Fruit fly (Drosophila melanogaster) whole organism, embryonic: ENCODE measurements around the gene CG7714.

Experiments
- Awh ChIP-seq: fragments of 200-800 bp; sonication (Bioruptor generic); IDR thresholded peaks from 2 replicates; pipeline ENCODE4, ENCODE4 v1.3.6; 2022; ENCODE audit warnings: missing biosample characterization, missing genetic modification characterization
- C15 ChIP-seq: fragments of 200-800 bp; sonication (Bioruptor generic); IDR thresholded peaks from 3 replicates; pipeline ENCODE4 v1.3.6; 2022; ENCODE audit warnings: missing biosample characterization, missing genetic modification characterization
- CG10321 ChIP-seq: fragments of 200-800 bp; sonication (Bioruptor generic); IDR thresholded peaks from 2 replicates; pipeline ENCODE4 v1.3.6; 2022; ENCODE audit warnings: missing biosample characterization, missing genetic modification characterization
- CG10462 ChIP-seq: fragments of 200-800 bp; sonication (Bioruptor generic); optimal IDR thresholded peaks from 2 replicates; lab custom pipeline; 2016; ENCODE audit warnings: missing biosample characterization, missing genetic modification characterization
- CG11456 ChIP-seq: fragments of 200-800 bp; sonication (Bioruptor generic); IDR thresholded peaks from 3 replicates; pipeline ENCODE4 v1.3.6; 2022; ENCODE audit warnings: missing biosample characterization, missing genetic modification characterization
- CG11723 ChIP-seq: fragments of 200-800 bp; sonication (Bioruptor generic); optimal IDR thresholded peaks from 2 replicates; lab custom pipeline; 2017; ENCODE audit warnings: missing biosample characterization, mild to moderate bottlenecking, missing genetic modification characterization
- CG12236 ChIP-seq: fragments of 200-800 bp; sonication (Bioruptor generic); optimal IDR thresholded peaks from 2 replicates; lab custom pipeline; 2016; ENCODE audit warnings: missing biosample characterization, missing genetic modification characterization
- CG14050 ChIP-seq: fragments of 200-800 bp; sonication (Bioruptor generic); IDR thresholded peaks from 3 replicates; pipeline ENCODE4 v1.3.6; 2022; ENCODE audit warnings: missing biosample characterization, missing genetic modification characterization
- CG16813 ChIP-seq: fragments of 200-800 bp; sonication (Bioruptor generic); IDR thresholded peaks from 3 replicates; pipeline ENCODE4 v1.3.6; 2022; ENCODE audit warnings: missing biosample characterization, missing genetic modification characterization; ENCODE audit not compliant: partially characterized antibody
- CG17829 ChIP-seq: fragments of 200-800 bp; optimal IDR thresholded peaks from 2 replicates; lab custom pipeline; 2019; ENCODE audit warnings: missing biosample characterization, mild to moderate bottlenecking, missing genetic modification characterization, moderate library complexity
- CG2199 ChIP-seq: fragments of 200-800 bp; sonication (Bioruptor generic); IDR thresholded peaks from 3 replicates; pipeline ENCODE4 v1.3.6; 2022; ENCODE audit warnings: missing biosample characterization, missing genetic modification characterization
- CG2875 ChIP-seq: fragments of 200-800 bp; sonication (Bioruptor generic); optimal IDR thresholded peaks from 2 replicates; lab custom pipeline; 2017; ENCODE audit warnings: missing biosample characterization, mild to moderate bottlenecking, missing genetic modification characterization, missing genetic modification reagents
- CG32532 ChIP-seq: fragments of 200-800 bp; sonication (Bioruptor generic); IDR thresholded peaks from 2 replicates; pipeline ENCODE4 v1.3.6; 2022; ENCODE audit warnings: missing biosample characterization, missing genetic modification characterization
- CG3407 ChIP-seq: fragments of 200-800 bp; sonication (Bioruptor generic); optimal IDR thresholded peaks from 2 replicates; lab custom pipeline; 2018; ENCODE audit warnings: missing biosample characterization, mild to moderate bottlenecking, missing genetic modification characterization
- CG3847 ChIP-seq: fragments of 200-800 bp; sonication (Bioruptor generic); IDR thresholded peaks from 2 replicates; pipeline ENCODE4 v1.3.6; 2022; ENCODE audit warnings: missing biosample characterization, missing genetic modification characterization
- CG4328 ChIP-seq: fragments of 200-800 bp; sonication (Bioruptor generic); optimal IDR thresholded peaks from 3 replicates; lab custom pipeline; 2017; ENCODE audit warnings: missing biosample characterization, missing genetic modification reagents, missing genetic modification characterization
- CG7745 ChIP-seq: fragments of 200-800 bp; sonication (Bioruptor generic); optimal IDR thresholded peaks from 2 replicates; lab custom pipeline; 2018; ENCODE audit warnings: missing biosample characterization, mild to moderate bottlenecking, missing genetic modification characterization, moderate library complexity
- CG7786 ChIP-seq: fragments of 200-800 bp; sonication (Bioruptor generic); optimal IDR thresholded peaks from 2 replicates; lab custom pipeline; 2016; ENCODE audit warnings: missing biosample characterization, missing genetic modification characterization
- CG7928 ChIP-seq: fragments of 200-800 bp; sonication (Bioruptor generic); optimal IDR thresholded peaks from 2 replicates; lab custom pipeline; 2017; ENCODE audit warnings: missing biosample characterization, mild to moderate bottlenecking, missing genetic modification characterization
- CG8281 ChIP-seq: fragments of 200-800 bp; sonication (Bioruptor generic); optimal IDR thresholded peaks from 2 replicates; lab custom pipeline; 2018; ENCODE audit warnings: missing biosample characterization, mild to moderate bottlenecking, missing genetic modification characterization, moderate library complexity
- CG8765 ChIP-seq: fragments of 200-800 bp; sonication (Bioruptor generic); IDR thresholded peaks from 2 replicates; pipeline ENCODE4 v1.3.6; 2022; ENCODE audit warnings: missing biosample characterization, missing genetic modification characterization
- CG9609 ChIP-seq: fragments of 200-800 bp; sonication (Bioruptor generic); optimal IDR thresholded peaks from 3 replicates; lab custom pipeline; 2016; ENCODE audit warnings: missing biosample characterization, missing genetic modification characterization
- CG9727 ChIP-seq: fragments of 200-800 bp; sonication (Bioruptor generic); optimal IDR thresholded peaks from 3 replicates; lab custom pipeline; 2017; ENCODE audit warnings: missing biosample characterization, mild to moderate bottlenecking, missing genetic modification characterization
- CG9797 ChIP-seq: fragments of 200-800 bp; sonication (Bioruptor generic); optimal IDR thresholded peaks from 3 replicates; lab custom pipeline; 2018; ENCODE audit warnings: missing biosample characterization, mild to moderate bottlenecking, missing genetic modification characterization
- CG9817 ChIP-seq: fragments of 200-800 bp; sonication (Bioruptor generic); optimal IDR thresholded peaks from 2 replicates; lab custom pipeline; 2018; ENCODE audit warnings: missing biosample characterization, mild to moderate bottlenecking, missing genetic modification characterization, moderate library complexity
- Dek ChIP-seq: fragments of 200-800 bp; sonication (Bioruptor generic); optimal IDR thresholded peaks from 3 replicates; lab custom pipeline; 2019; ENCODE audit warnings: missing biosample characterization, mild to moderate bottlenecking, missing genetic modification characterization, moderate library complexity
- Doc2 ChIP-seq: fragments of 200-800 bp; sonication (Bioruptor generic); IDR thresholded peaks from 2 replicates; pipeline ENCODE4 v1.3.6; 2022; ENCODE audit warnings: missing biosample characterization, missing genetic modification characterization
- H15 ChIP-seq: fragments of 200-800 bp; sonication (Bioruptor generic); IDR thresholded peaks from 3 replicates; pipeline ENCODE4 v1.3.6; 2022; ENCODE audit warnings: missing biosample characterization, missing genetic modification characterization
- Hand ChIP-seq: fragments of 200-800 bp; sonication (Bioruptor generic); optimal IDR thresholded peaks from 2 replicates; lab custom pipeline; 2017; ENCODE audit warnings: mild to moderate bottlenecking, missing biosample characterization, missing genetic modification reagents, missing genetic modification characterization
- Jarid2 ChIP-seq: fragments of 200-800 bp; sonication (Bioruptor generic); optimal IDR thresholded peaks from 3 replicates; lab custom pipeline; 2017; ENCODE audit warnings: mild to moderate bottlenecking, missing biosample characterization, missing genetic modification reagents, missing genetic modification characterization
- Nf-YA ChIP-seq: fragments of 200-800 bp; sonication (Bioruptor generic); IDR thresholded peaks from 2 replicates; pipeline ENCODE4 v1.3.6; 2022; ENCODE audit warnings: missing biosample characterization, missing genetic modification characterization
- ac ChIP-seq: fragments of 200-800 bp; sonication (Bioruptor generic); optimal IDR thresholded peaks from 3 replicates; lab custom pipeline; 2017; ENCODE audit warnings: missing biosample characterization, mild to moderate bottlenecking, missing genetic modification characterization
- amos ChIP-seq: fragments of 200-800 bp; sonication (Bioruptor generic); IDR thresholded peaks from 2 replicates; pipeline ENCODE4 v1.3.6; 2022; ENCODE audit warnings: missing biosample characterization, missing genetic modification characterization; ENCODE audit not compliant: partially characterized antibody
- aop ChIP-seq: fragments of 200-800 bp; sonication (Bioruptor generic); IDR thresholded peaks from 2 replicates; pipeline ENCODE4 v1.3.6; 2022; ENCODE audit warnings: missing biosample characterization, missing genetic modification characterization
- caup ChIP-seq: fragments of 200-800 bp; sonication (Bioruptor generic); optimal IDR thresholded peaks from 3 replicates; lab custom pipeline; 2017; ENCODE audit warnings: missing biosample characterization, mild to moderate bottlenecking, missing genetic modification characterization, moderate library complexity; ENCODE audit not compliant: severe bottlenecking
- corto ChIP-seq: fragments of 200-800 bp; sonication (Bioruptor generic); optimal IDR thresholded peaks from 2 replicates; lab custom pipeline; 2016; ENCODE audit warnings: missing biosample characterization, mild to moderate bottlenecking, missing genetic modification characterization, moderate library complexity
- kay ChIP-seq: fragments of 200-800 bp; sonication (Bioruptor generic); optimal IDR thresholded peaks from 2 replicates; lab custom pipeline; 2016; ENCODE audit warnings: missing biosample characterization, missing genetic modification characterization
- lov ChIP-seq, 2 experiments: fragments of 200-800 bp in 1 of 2; fragments of >200 bp in 1 of 2; sonication (Bioruptor generic) in 1 of 2; IDR thresholded peaks in 1 of 2; optimal IDR thresholded peaks in 1 of 2; 2 replicates in 1 of 2; 3 replicates in 1 of 2; pipeline versions ENCODE4 v1.3.6 to Lab custom; 2017 to 2022; ENCODE audit warnings: missing biosample characterization in 1 of 2, missing genetic modification characterization in 1 of 2
- pita ChIP-seq: fragments of 200-800 bp; sonication (Bioruptor generic); optimal IDR thresholded peaks from 2 replicates; lab custom pipeline; 2017; ENCODE audit warnings: missing biosample characterization, mild to moderate bottlenecking, missing genetic modification characterization
- pnt ChIP-seq: fragments of 200-800 bp; sonication (Bioruptor generic); optimal IDR thresholded peaks from 3 replicates; lab custom pipeline; 2016; ENCODE audit warnings: missing biosample characterization, missing genetic modification characterization
- psq ChIP-seq: fragments of 200-800 bp; sonication (Bioruptor generic); optimal IDR thresholded peaks from 2 replicates; lab custom pipeline; 2017; ENCODE audit warnings: missing biosample characterization, missing genetic modification characterization
- row ChIP-seq: fragments of 200-800 bp; sonication (Bioruptor generic); IDR thresholded peaks from 3 replicates; pipeline ENCODE4 v1.3.6; 2022; ENCODE audit warnings: missing biosample characterization, missing genetic modification characterization
- run ChIP-seq: fragments of 200-800 bp; sonication (Bioruptor generic); optimal IDR thresholded peaks from 3 replicates; lab custom pipeline; 2018; ENCODE audit warnings: missing biosample characterization, mild to moderate bottlenecking, missing genetic modification characterization
- salm ChIP-seq: fragments of 200-800 bp; sonication (Bioruptor generic); optimal IDR thresholded peaks from 2 replicates; lab custom pipeline; 2018; ENCODE audit warnings: missing biosample characterization, mild to moderate bottlenecking, missing genetic modification characterization
- seq ChIP-seq: fragments of 200-800 bp; sonication (Bioruptor generic); IDR thresholded peaks from 2 replicates; pipeline ENCODE4 v1.3.6; 2022; ENCODE audit warnings: missing biosample characterization, missing genetic modification characterization
- sim ChIP-seq: fragments of 200-800 bp; sonication (Bioruptor generic); IDR thresholded peaks from 2 replicates; pipeline ENCODE4 v1.3.6; 2022; ENCODE audit warnings: missing biosample characterization, missing genetic modification characterization
- slbo ChIP-seq: fragments of 200-800 bp; sonication (Bioruptor generic); IDR thresholded peaks from 2 replicates; pipeline ENCODE4 v1.3.6; 2022; ENCODE audit warnings: missing biosample characterization, missing genetic modification characterization
- ttk ChIP-seq: fragments of 200-800 bp; sonication (Bioruptor generic); IDR thresholded peaks from 2 replicates; pipeline ENCODE4 v2.1.2; 2022; ENCODE audit warnings: missing biosample characterization, missing genetic modification characterization
- zen2 ChIP-seq: fragments of 200-800 bp; sonication (Bioruptor generic); IDR thresholded peaks from 3 replicates; pipeline ENCODE4 v1.3.6; 2022; ENCODE audit warnings: missing biosample characterization, missing genetic modification characterization; ENCODE audit not compliant: partially characterized antibody

CG7714 gene

DNA sequence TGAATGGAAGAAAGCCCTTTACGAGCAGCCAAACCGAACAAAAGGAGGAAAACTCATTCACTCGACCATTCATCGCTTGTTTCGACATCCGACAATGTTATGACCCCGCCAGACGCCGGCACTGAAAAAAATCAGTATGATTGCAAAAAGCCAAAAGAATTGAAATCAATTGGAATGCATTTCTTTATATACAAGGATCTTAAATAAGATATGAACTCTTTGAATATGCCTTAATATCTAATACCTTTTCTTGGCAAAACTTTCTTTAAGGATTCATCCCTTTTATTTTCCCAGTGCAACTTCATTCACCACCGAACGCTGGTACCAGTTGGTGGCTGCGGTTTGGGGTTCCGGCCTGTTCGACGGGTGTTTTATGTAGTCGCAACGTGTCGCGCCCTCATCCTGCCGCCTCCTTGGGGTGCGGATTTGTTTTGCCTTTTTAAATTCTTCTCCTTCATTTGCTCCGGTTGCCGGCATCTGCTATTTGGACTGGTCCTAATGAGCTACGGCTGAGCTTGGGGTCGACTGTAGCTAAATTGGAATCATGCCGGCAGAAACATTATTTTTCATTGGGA, 6.4 kb downstream of the CG7714 start (continued):
- TF ChIP-seq Awh (GFP tag; lab: Robert Waterston, UW), result peak; percentile 72
- TF ChIP-seq CG7928 (GFP tag; lab: Kevin White, UChicago), result peak; percentile 8
- TF ChIP-seq corto (GFP tag; lab: Kevin White, UChicago), result peak; percentile 17
- peak; percentile 74 for TF ChIP-seq CG11723 (GFP tag; lab: Kevin White, UChicago)
- TF ChIP-seq CG14050 (GFP tag; lab: Robert Waterston, UW), result peak; percentile 61
- peak; percentile 68 for TF ChIP-seq sim (GFP tag; lab: Robert Waterston, UW)
- TF ChIP-seq CG2875 (GFP tag; lab: Kevin White, UChicago), result peak; percentile 71
- peak; percentile 16 for TF ChIP-seq psq (GFP tag; lab: Kevin White, UChicago)
- peak; percentile 47 for TF ChIP-seq CG12236 (GFP tag; lab: Kevin White, UChicago)
- TF ChIP-seq CG7786 (GFP tag; lab: Kevin White, UChicago), result peak; percentile 81
- peak; percentile 79 for TF ChIP-seq Nf-YA (GFP tag; lab: Robert Waterston, UW)
- no peak for TF ChIP-seq zen2 (GFP tag; lab: Robert Waterston, UW)
- no peak for TF ChIP-seq CG2199 (GFP tag; lab: Robert Waterston, UW)
- TF ChIP-seq CG32532 (GFP tag; lab: Robert Waterston, UW), result peak; percentile 87
- peak; percentile 72 for TF ChIP-seq kay
- peak; percentile 70 for TF ChIP-seq CG3407 (GFP tag; lab: Kevin White, UChicago)
- peak; percentile 88 for TF ChIP-seq slbo (GFP tag; lab: Robert Waterston, UW)
- peak; percentile 89 for TF ChIP-seq seq (GFP tag; lab: Robert Waterston, UW)
- no peak for TF ChIP-seq pita (GFP tag; lab: Kevin White, UChicago)
- peak; percentile 77 for TF ChIP-seq CG3847 (GFP tag; lab: Robert Waterston, UW)
- TF ChIP-seq CG9817 (tag; lab: Kevin White, UChicago), result peak; percentile 89
- TF ChIP-seq H15, result peak; percentile 71
- no peak for TF ChIP-seq lov (optimal IDR thresholded peaks at IDR 0.05; lab: Kevin White, UChicago)
- 0 out of 3 replicates have a peak, but pooled peaks have one; percentile 12 for TF ChIP-seq lov (GFP tag; IDR thresholded peaks at IDR 0.05; lab: Robert Waterston, UW)
- no peak for TF ChIP-seq CG9797 (GFP tag; lab: Kevin White, UChicago)
- TF ChIP-seq CG16813 (GFP tag; lab: Robert Waterston, UW), result no peak
- no peak for TF ChIP-seq CG7745 (tag; lab: Kevin White, UChicago)
- TF ChIP-seq caup (GFP tag; lab: Kevin White, UChicago), result peak; percentile 90
- peak; percentile 82 for TF ChIP-seq CG9727
- TF ChIP-seq CG17829 (tag; lab: Kevin White, UChicago), result peak; percentile 88
- peak; percentile 87 for TF ChIP-seq run (tag; lab: Kevin White, UChicago)
- peak; percentile 56 for TF ChIP-seq CG10321 (GFP tag; lab: Robert Waterston, UW)
- TF ChIP-seq Jarid2, result peak; percentile 64
- peak; percentile 94 for TF ChIP-seq Hand (GFP tag; lab: Kevin White, UChicago)
- peak; percentile 81 for TF ChIP-seq pnt (GFP tag; lab: Kevin White, UChicago)
- TF ChIP-seq Doc2 (GFP tag; lab: Robert Waterston, UW), result peak; percentile 50; the same call in 1 of the 2 replicates
- TF ChIP-seq ttk (GFP tag; lab: Robert Waterston, UW), result no peak; the same call in none of the 2 replicates
- no peak for TF ChIP-seq amos
- TF ChIP-seq salm, result peak; percentile 65
- TF ChIP-seq CG10462 (GFP tag; lab: Kevin White, UChicago), result peak; percentile 55
- peak; percentile 71 for TF ChIP-seq CG9609 (GFP tag; lab: Kevin White, UChicago)
- peak; percentile 92 for TF ChIP-seq row (GFP tag; lab: Robert Waterston, UW)
- TF ChIP-seq Dek (tag; lab: Kevin White, UChicago), result peak; percentile 89
- TF ChIP-seq aop (GFP tag; lab: Robert Waterston, UW), result no peak
- TF ChIP-seq ac, result no peak
- peak; percentile 18; the same call in 1 of the 2 replicates for TF ChIP-seq CG8765 (GFP tag; lab: Robert Waterston, UW)
- peak; percentile 88 for TF ChIP-seq CG4328 (GFP tag; lab: Kevin White, UChicago)
- TF ChIP-seq CG11456 (GFP tag; lab: Robert Waterston, UW), result peak; percentile 85
- TF ChIP-seq CG8281 (tag; lab: Kevin White, UChicago), result peak; percentile 59
- TF ChIP-seq C15 (GFP tag; lab: Robert Waterston, UW), result 0 out of 3 replicates have a peak, but pooled peaks have one; percentile 59
